Worm (Caenorhabditis elegans) whole organism, L4 larva: ENCODE data around the gene acy-4.
A peak's percentile ranks its signal among the peaks of the same experiment; 100 is the strongest.

Experiments used
- F10B5.3 ChIP-seq: sonication (generic microtip); optimal IDR thresholded peaks from 2 replicates; lab custom pipeline; 2016; ENCODE audit warnings: mild to moderate bottlenecking, missing genetic modification characterization, missing compliant biosample characterization
- T20F7.1 ChIP-seq: fragments of 200-800 bp; sonication (Bioruptor generic); optimal IDR thresholded peaks from 2 replicates; lab custom pipeline; 2018; ENCODE audit warnings: mild to moderate bottlenecking, missing genetic modification characterization, missing compliant biosample characterization
- Y75B8A.6 ChIP-seq: fragments of 200-800 bp; sonication (Bioruptor generic); IDR thresholded peaks from 2 replicates; pipeline ENCODE4 v1.3.6; 2022; ENCODE audit warnings: missing genetic modification reagents, missing genetic modification characterization, missing compliant biosample characterization
- ZK546.5 ChIP-seq, 2 experiments: sonication (generic microtip); optimal IDR thresholded peaks; 2 replicates each; lab custom pipeline; 2017; ENCODE audit warnings: missing biosample characterization in 2 of 2, missing genetic modification characterization in 2 of 2
- aha-1 ChIP-seq: fragments of 150-350 bp; peaks from one replicate; lab custom pipeline; 2014; ENCODE audit warnings: missing biosample characterization, missing genetic modification characterization
- ama-1 ChIP-seq: fragments of 150-350 bp; optimal IDR thresholded peaks from 2 replicates; lab custom pipeline; 2014; ENCODE audit warnings: inconsistent platforms, mixed read lengths
- arid-1 ChIP-seq: fragments of 200-800 bp; sonication (Bioruptor generic); conservative IDR thresholded peaks from 2 replicates; pipeline ENCODE4 v1.3.6; 2022; ENCODE audit warnings: missing genetic modification reagents, missing genetic modification characterization, missing compliant biosample characterization
- ceh-44 ChIP-seq: fragments of 200-800 bp; sonication (Bioruptor generic); IDR thresholded peaks from 2 replicates; pipeline ENCODE4 v1.3.6; 2022; ENCODE audit warnings: missing genetic modification reagents, missing genetic modification characterization, missing compliant biosample characterization
- ceh-62 ChIP-seq: sonication (generic microtip); optimal IDR thresholded peaks from 2 replicates; lab custom pipeline; 2017; ENCODE audit warnings: missing biosample characterization, missing genetic modification characterization
- daf-19 ChIP-seq: fragments of 200-800 bp; sonication (Bioruptor generic); conservative IDR thresholded peaks from 2 replicates; pipeline ENCODE4 v1.3.6; 2022; ENCODE audit warnings: missing genetic modification characterization, missing compliant biosample characterization
- dmd-8 ChIP-seq: fragments of 200-800 bp; sonication (Bioruptor generic); IDR thresholded peaks from 2 replicates; pipeline ENCODE4 v1.3.6; 2022; ENCODE audit warnings: missing genetic modification characterization, missing compliant biosample characterization
- dmd-9 ChIP-seq: fragments of 200-800 bp; sonication (Bioruptor generic); IDR thresholded peaks from 2 replicates; pipeline ENCODE4 v1.3.6; 2022; ENCODE audit warnings: missing genetic modification reagents, missing genetic modification characterization, missing compliant biosample characterization
- dpl-1 ChIP-seq: fragments of 150-350 bp; optimal IDR thresholded peaks from 2 replicates; lab custom pipeline; 2014; ENCODE audit warnings: missing biosample characterization, missing genetic modification reagents, missing genetic modification characterization
- egl-43 ChIP-seq: fragments of 200-800 bp; sonication (Bioruptor generic); IDR thresholded peaks from 2 replicates; pipeline ENCODE4 v1.3.6; 2022; ENCODE audit warnings: missing genetic modification reagents, missing genetic modification characterization, missing compliant biosample characterization
- gei-8 ChIP-seq: fragments of 200-800 bp; sonication (Bioruptor generic); optimal IDR thresholded peaks from 2 replicates; lab custom pipeline; 2018; ENCODE audit warnings: mild to moderate bottlenecking, missing genetic modification characterization, missing compliant biosample characterization
- hlh-11 ChIP-seq: fragments of 200-800 bp; sonication (Bioruptor generic); optimal IDR thresholded peaks from 2 replicates; lab custom pipeline; 2018; ENCODE audit warnings: mild to moderate bottlenecking, missing genetic modification characterization, missing compliant biosample characterization
- hlh-30 ChIP-seq: sonication (generic microtip); optimal IDR thresholded peaks from 2 replicates; lab custom pipeline; 2017; ENCODE audit warnings: antibody characterized with exemption, mild to moderate bottlenecking, missing genetic modification characterization, missing compliant biosample characterization; ENCODE audit not compliant: insufficient read depth
- jun-1 ChIP-seq: fragments of 150-350 bp; optimal IDR thresholded peaks from 2 replicates; lab custom pipeline; 2014; ENCODE audit warnings: missing biosample characterization, missing genetic modification reagents, missing genetic modification characterization
- lin-13 ChIP-seq: fragments of 150-350 bp; optimal IDR thresholded peaks from 2 replicates; lab custom pipeline; 2014; ENCODE audit warnings: missing biosample characterization, missing genetic modification reagents, missing genetic modification characterization
- lin-38 ChIP-seq: fragments of 200-800 bp; sonication (Bioruptor generic); IDR thresholded peaks from 2 replicates; pipeline ENCODE4 v1.3.6; 2022; ENCODE audit warnings: missing genetic modification reagents, missing genetic modification characterization, missing compliant biosample characterization
- lir-3 ChIP-seq: sonication (generic microtip); optimal IDR thresholded peaks from 2 replicates; lab custom pipeline; 2016; ENCODE audit warnings: mild to moderate bottlenecking, missing genetic modification characterization, missing compliant biosample characterization
- nhr-10 ChIP-seq: fragments of 150-350 bp; optimal IDR thresholded peaks from 2 replicates; lab custom pipeline; 2014; ENCODE audit warnings: missing biosample characterization, missing genetic modification characterization
- nhr-11 ChIP-seq: fragments of 150-350 bp; optimal IDR thresholded peaks from 2 replicates; lab custom pipeline; 2014; ENCODE audit warnings: missing biosample characterization, missing genetic modification characterization
- nhr-237 ChIP-seq: sonication (generic microtip); optimal IDR thresholded peaks from 2 replicates; lab custom pipeline; 2017; ENCODE audit warnings: missing biosample characterization, missing genetic modification characterization
- nhr-28 ChIP-seq: fragments of 150-350 bp; optimal IDR thresholded peaks from 2 replicates; lab custom pipeline; 2014; ENCODE audit warnings: missing biosample characterization, missing genetic modification characterization
- pqm-1 ChIP-seq: sonication (generic microtip); optimal IDR thresholded peaks from 2 replicates; lab custom pipeline; 2017; ENCODE audit warnings: missing biosample characterization, missing genetic modification characterization
- rbr-2 ChIP-seq: sonication (generic microtip); optimal IDR thresholded peaks from 2 replicates; lab custom pipeline; 2016; ENCODE audit warnings: missing genotype, missing genetic modification characterization, missing compliant biosample characterization
- snpc-1.2 ChIP-seq: fragments of 200-800 bp; sonication (Bioruptor generic); IDR thresholded peaks from 2 replicates; pipeline ENCODE4 v1.3.6; 2022; ENCODE audit warnings: missing genetic modification reagents, missing genetic modification characterization, missing compliant biosample characterization
- tra-1 ChIP-seq: fragments of 200-800 bp; sonication (Bioruptor generic); IDR thresholded peaks from 2 replicates; pipeline ENCODE4 v1.3.6; 2022; ENCODE audit warnings: missing genetic modification reagents, missing genetic modification characterization, missing compliant biosample characterization
- unc-130 ChIP-seq: sonication (generic microtip); optimal IDR thresholded peaks from 2 replicates; lab custom pipeline; 2016; ENCODE audit warnings: missing genetic modification reagents, missing genetic modification characterization, missing compliant biosample characterization
- unc-62 ChIP-seq, 3 experiments: fragments of 150-350 bp in 1 of 3; sonication (generic microtip); optimal IDR thresholded peaks in 2 of 3; peaks in 1 of 3; 1 replicate in 1 of 3; 2 replicates in 2 of 3; lab custom pipeline; 2014 to 2017; ENCODE audit warnings: missing biosample characterization in 3 of 3, missing genetic modification characterization in 3 of 3, missing genetic modification reagents in 3 of 3, missing genotype in 1 of 3
- vab-7 ChIP-seq: fragments of 200-800 bp; sonication (Bioruptor generic); IDR thresholded peaks from 2 replicates; pipeline ENCODE4 v1.3.6; 2022; ENCODE audit warnings: missing genetic modification reagents, missing genetic modification characterization, missing compliant biosample characterization
- zfp-2 ChIP-seq: sonication (generic microtip); optimal IDR thresholded peaks from 2 replicates; lab custom pipeline; 2016; ENCODE audit warnings: mild to moderate bottlenecking, missing genetic modification characterization, missing compliant biosample characterization
- zfp-3 ChIP-seq: fragments of 200-800 bp; sonication (Bioruptor generic); conservative IDR thresholded peaks from 2 replicates; pipeline ENCODE4 v1.3.6; 2022; ENCODE audit warnings: missing genetic modification reagents, missing genetic modification characterization, missing compliant biosample characterization
- zip-11 ChIP-seq: fragments of 200-800 bp; sonication (Bioruptor generic); IDR thresholded peaks from 2 replicates; pipeline ENCODE4 v1.3.6; 2022; ENCODE audit warnings: missing genetic modification characterization, missing compliant biosample characterization
- ztf-11 ChIP-seq: fragments of 150-350 bp; optimal IDR thresholded peaks from 2 replicates; lab custom pipeline; 2014; ENCODE audit warnings: missing biosample characterization, missing genetic modification characterization

Gene acy-4

DNA sequence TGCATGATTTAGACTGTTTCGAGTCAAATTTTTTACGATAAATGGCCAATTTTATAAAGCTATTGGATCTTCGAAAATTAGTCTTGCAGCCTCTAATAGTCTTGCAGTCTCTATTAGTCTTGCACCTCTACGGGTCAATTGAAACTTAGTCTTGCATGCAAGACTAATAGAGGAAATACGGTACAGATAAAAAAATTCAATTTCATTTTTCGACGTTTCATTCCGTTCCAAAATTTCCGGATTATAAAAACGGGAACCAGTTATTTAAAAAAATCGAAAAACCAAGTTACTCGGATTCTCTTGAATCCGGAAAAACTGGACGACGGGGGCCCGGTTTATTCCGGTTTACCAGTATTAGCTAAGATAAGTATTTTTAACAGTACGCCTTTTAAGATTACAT is 9.3 kb downstream of the acy-4 start, which contains the start of gene M03E7.1:
M03E7.1 (plus strand) TSS at position 301 of the 400 bp plus-strand sequence.
- TF ChIP-seq nhr-237 (tag; lab: Kevin White, UChicago), result no peak
- TF ChIP-seq jun-1 (tag; lab: Kevin White, UChicago), result no peak
- TF ChIP-seq ceh-62 (tag; lab: Kevin White, UChicago), result no peak
- no peak for TF ChIP-seq pqm-1 (tag; lab: Kevin White, UChicago)
- no peak for TF ChIP-seq ceh-44 (GFP tag; lab: Robert Waterston, UW)
- no peak for TF ChIP-seq egl-43
- TF ChIP-seq zip-11 (GFP tag; lab: Robert Waterston, UW), result no peak
- no peak for TF ChIP-seq ama-1 (lab: Kevin White, UChicago)
- TF ChIP-seq, all 104 proteins: peak for 0

- TF ChIP-seq tra-1 (GFP tag; lab: Robert Waterston, UW), result no peak
Measured at ce11 chrV:5620040-5620439, 10.7 kb downstream of the acy-4 start, which contains the start of gene memb-2. memb-2 (minus strand) TSS chrV:5620140.

- TF ChIP-seq nhr-28 (no peak), lin-38 (GFP tag; lab: Robert Waterston, UW) (peak; percentile 93), dpl-1 (GFP tag; lab: Kevin White, UChicago) (peak; percentile 21), unc-130 (GFP tag; lab: Kevin White, UChicago) (peak; percentile 22)
Measured at ce11 chrV:5619372-5619771, 11.3 kb downstream of the acy-4 start.

DNA sequence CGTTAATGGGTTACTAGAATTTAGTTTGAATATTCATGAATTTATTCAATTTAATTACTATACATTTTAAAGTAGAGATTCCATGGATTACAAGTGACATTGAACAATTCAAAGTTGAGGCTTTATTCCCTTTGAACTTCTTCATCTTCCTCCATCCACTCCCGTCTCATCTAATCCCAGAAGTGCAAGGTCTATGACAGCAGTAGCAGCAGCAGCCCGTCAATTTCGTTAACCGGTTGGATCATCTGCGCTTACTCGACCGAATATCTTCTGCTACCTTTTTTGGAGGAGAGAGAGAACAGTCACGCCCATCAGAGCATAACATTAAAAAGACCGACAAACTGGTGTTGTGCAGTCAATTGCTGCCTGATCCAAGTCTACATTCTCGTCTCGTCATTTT is 13.4 kb downstream of the acy-4 start, which contains the start of gene M03E7.2:
M03E7.2 (plus strand) TSS at position 301 of the 400 bp plus-strand sequence.
- no peak for TF ChIP-seq F10B5.3
- TF ChIP-seq gei-8 (GFP tag; lab: Kevin White, UChicago), result no peak
- TF ChIP-seq Y75B8A.6 (GFP tag; lab: Robert Waterston, UW), result no peak
- TF ChIP-seq dmd-8, result no peak
- no peak for TF ChIP-seq snpc-1.2 (GFP tag; lab: Robert Waterston, UW)
- TF ChIP-seq daf-19, result no peak
- TF ChIP-seq nhr-11, result no peak
- no peak for TF ChIP-seq rbr-2 (tag; lab: Kevin White, UChicago)
- no peak for TF ChIP-seq dmd-9 (GFP tag; lab: Robert Waterston, UW)
- TF ChIP-seq lir-3 (tag; lab: Kevin White, UChicago), result no peak
- TF ChIP-seq vab-7 (GFP tag; lab: Robert Waterston, UW), result no peak

DNA sequence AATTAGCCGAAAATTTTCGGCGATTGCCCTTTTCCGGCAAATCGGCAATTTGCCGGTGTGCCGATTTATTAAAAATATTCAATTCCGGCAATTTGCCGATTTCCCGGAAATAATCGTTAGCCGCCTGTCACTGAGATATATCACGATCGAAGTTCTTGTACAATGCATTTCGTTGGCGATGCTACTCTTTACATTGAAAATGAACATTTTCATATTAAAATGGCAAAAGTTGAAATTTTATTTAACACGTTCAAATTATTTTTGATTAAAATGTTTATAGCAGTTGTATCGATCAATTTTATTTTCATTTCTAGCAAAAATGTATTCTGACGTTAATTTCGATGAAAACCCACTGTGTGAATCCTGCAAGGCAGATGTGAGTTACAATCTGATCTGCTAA is 16.0 kb downstream of the acy-4 start, which contains the start of gene M03E7.3:
M03E7.3 (plus strand) TSS at position 301 of the 400 bp plus-strand sequence.
- TF ChIP-seq snpc-1.2 (GFP tag; lab: Robert Waterston, UW) (no peak), zfp-3 (GFP tag; lab: Robert Waterston, UW) (no peak), tra-1 (GFP tag; lab: Robert Waterston, UW) (no peak), arid-1 (GFP tag; lab: Robert Waterston, UW) (no peak), daf-19 (no peak), zip-11 (GFP tag; lab: Robert Waterston, UW) (no peak), zfp-2 (tag; lab: Kevin White, UChicago) (no peak), lin-13 (no peak), T20F7.1 (GFP tag; lab: Kevin White, UChicago) (no peak), ama-1 (lab: Kevin White, UChicago) (no peak), lin-38 (GFP tag; lab: Robert Waterston, UW) (no peak), ztf-11 (no peak), unc-62 (GFP tag; optimal IDR thresholded peaks at IDR 0.05 in 1 of 2; lab: Kevin White, UChicago) (no peak), unc-62 (tag; optimal IDR thresholded peaks at IDR 0.05; lab: Kevin White, UChicago) (no peak), nhr-10 (no peak), ZK546.5 (tag; optimal IDR thresholded peaks at IDR 0.05; lab: Kevin White, UChicago) (no peak), aha-1 (tag; lab: Kevin White, UChicago) (no peak), hlh-30 (tag; lab: Kevin White, UChicago) (no peak), hlh-11 (no peak)
